Fruit fly (Drosophila melanogaster): ENCODE data around the gene CG13461.

DNA sequence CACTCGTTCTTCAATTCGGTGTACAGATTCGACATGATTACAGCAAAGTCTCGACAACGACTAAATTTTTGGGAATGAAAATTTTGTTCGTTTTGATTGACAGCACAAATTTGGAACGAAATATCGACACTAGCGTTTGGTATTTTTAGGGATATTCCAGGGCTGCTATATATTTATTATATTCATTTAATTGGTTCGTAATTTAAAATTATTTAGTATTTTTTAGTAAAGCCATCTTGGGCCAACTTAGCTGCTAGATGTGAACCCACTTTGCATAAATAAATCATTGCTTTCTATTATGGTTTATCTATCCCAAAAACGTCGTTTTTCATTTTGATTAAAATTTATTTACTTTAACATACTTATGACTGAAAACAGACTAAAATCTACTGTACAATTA lies 9.8 kb downstream of the CG13461 start, which contains the start of gene Rpn12R:
- TF ChIP-seq CTCF (optimal IDR thresholded peaks at IDR 0.05) (no peak), CG8478 (optimal IDR thresholded peaks at IDR 0.05) (no peak)
